Fruit fly (Drosophila melanogaster) whole organism, embryonic: ENCODE data around the gene Vta1.
A peak's percentile ranks its signal among the peaks of the same experiment; 100 is the strongest.

ENCODE experiments used
- ATbp ChIP-seq: fragments of 200-800 bp; sonication (Bioruptor generic); optimal IDR thresholded peaks from 2 replicates; lab custom pipeline; 2017; ENCODE audit warnings: missing biosample characterization, mild to moderate bottlenecking, missing genetic modification characterization, missing genetic modification reagents
- Bteb2 ChIP-seq: fragments of 200-800 bp; sonication (Bioruptor generic); optimal IDR thresholded peaks from 2 replicates; lab custom pipeline; 2016; ENCODE audit warnings: missing biosample characterization, missing genetic modification characterization
- CG10147 ChIP-seq: fragments of 200-800 bp; sonication (Bioruptor generic); optimal IDR thresholded peaks from 2 replicates; lab custom pipeline; 2019; ENCODE audit warnings: missing biosample characterization, mild to moderate bottlenecking, missing genetic modification characterization, moderate library complexity
- CG10462 ChIP-seq: fragments of 200-800 bp; sonication (Bioruptor generic); optimal IDR thresholded peaks from 2 replicates; lab custom pipeline; 2016; ENCODE audit warnings: missing biosample characterization, missing genetic modification characterization
- CG10543 ChIP-seq: fragments of 200-800 bp; sonication (Bioruptor generic); optimal IDR thresholded peaks from 3 replicates; lab custom pipeline; 2017; ENCODE audit warnings: missing biosample characterization, mild to moderate bottlenecking, missing genetic modification characterization, moderate library complexity
- CG13123 ChIP-seq: fragments of 200-800 bp; sonication (Bioruptor generic); optimal IDR thresholded peaks from 2 replicates; lab custom pipeline; 2016; ENCODE audit warnings: missing biosample characterization, missing genetic modification characterization
- CG1529 ChIP-seq: fragments of 200-800 bp; sonication (Bioruptor generic); optimal IDR thresholded peaks from 3 replicates; lab custom pipeline; 2018; ENCODE audit warnings: missing biosample characterization, missing genetic modification characterization
- CG17186 ChIP-seq: fragments of 200-800 bp; sonication (Bioruptor generic); optimal IDR thresholded peaks from 3 replicates; lab custom pipeline; 2017; ENCODE audit warnings: missing biosample characterization, missing genetic modification reagents, missing genetic modification characterization
- CG17359 ChIP-seq: fragments of 200-800 bp; sonication (Bioruptor generic); optimal IDR thresholded peaks from 3 replicates; lab custom pipeline; 2018; ENCODE audit warnings: missing biosample characterization, mild to moderate bottlenecking, missing genetic modification characterization, moderate library complexity
- CG1792 ChIP-seq: fragments of 200-800 bp; sonication (Bioruptor generic); optimal IDR thresholded peaks from 2 replicates; lab custom pipeline; 2016; ENCODE audit warnings: missing biosample characterization, missing genetic modification characterization
- CG18764 ChIP-seq: fragments of 200-800 bp; sonication (Bioruptor generic); optimal IDR thresholded peaks from 3 replicates; lab custom pipeline; 2016; ENCODE audit warnings: missing biosample characterization, missing genetic modification characterization
- CG2199 ChIP-seq: fragments of 200-800 bp; sonication (Bioruptor generic); IDR thresholded peaks from 3 replicates; pipeline ENCODE4 v1.3.6; 2022; ENCODE audit warnings: missing biosample characterization, missing genetic modification characterization
- CG2202 ChIP-seq: fragments of 200-800 bp; sonication (Bioruptor generic); optimal IDR thresholded peaks from 2 replicates; lab custom pipeline; 2018; ENCODE audit warnings: missing biosample characterization, mild to moderate bottlenecking, missing genetic modification characterization
- CG2875 ChIP-seq: fragments of 200-800 bp; sonication (Bioruptor generic); optimal IDR thresholded peaks from 2 replicates; lab custom pipeline; 2017; ENCODE audit warnings: missing biosample characterization, mild to moderate bottlenecking, missing genetic modification characterization, missing genetic modification reagents
- CG3838 ChIP-seq: fragments of 200-800 bp; sonication (Bioruptor generic); optimal IDR thresholded peaks from 3 replicates; lab custom pipeline; 2016; ENCODE audit warnings: missing biosample characterization, missing genetic modification characterization
- CG3995 ChIP-seq: fragments of 200-800 bp; sonication (Bioruptor generic); optimal IDR thresholded peaks from 3 replicates; lab custom pipeline; 2016; ENCODE audit warnings: missing biosample characterization, missing genetic modification characterization
- CG4617 ChIP-seq: fragments of 200-800 bp; sonication (Bioruptor generic); optimal IDR thresholded peaks from 3 replicates; lab custom pipeline; 2016; ENCODE audit warnings: missing biosample characterization, missing genetic modification characterization, borderline replicate concordance
- CG4854 ChIP-seq: fragments of 200-800 bp; sonication (Bioruptor generic); optimal IDR thresholded peaks from 2 replicates; lab custom pipeline; 2016; ENCODE audit warnings: missing biosample characterization, missing genetic modification characterization, inconsistent platforms
- CG6765 ChIP-seq: fragments of 200-800 bp; sonication (Bioruptor generic); optimal IDR thresholded peaks from 3 replicates; lab custom pipeline; 2017; ENCODE audit warnings: missing biosample characterization, mild to moderate bottlenecking, missing genetic modification characterization
- CG7786 ChIP-seq: fragments of 200-800 bp; sonication (Bioruptor generic); optimal IDR thresholded peaks from 2 replicates; lab custom pipeline; 2016; ENCODE audit warnings: missing biosample characterization, missing genetic modification characterization
- CG8388 ChIP-seq: fragments of 200-800 bp; sonication (Bioruptor generic); optimal IDR thresholded peaks from 2 replicates; lab custom pipeline; 2019; ENCODE audit warnings: missing biosample characterization, mild to moderate bottlenecking, missing genetic modification characterization, moderate library complexity
- CG9932 ChIP-seq: fragments of 200-800 bp; sonication (Bioruptor generic); IDR thresholded peaks from 2 replicates; pipeline ENCODE4 v1.3.6; 2022; ENCODE audit warnings: missing biosample characterization, missing genetic modification characterization
- CHES-1-like ChIP-seq: fragments of 200-800 bp; sonication (Bioruptor generic); optimal IDR thresholded peaks from 2 replicates; lab custom pipeline; 2016; ENCODE audit warnings: missing biosample characterization, missing genetic modification characterization
- Dek ChIP-seq: fragments of 200-800 bp; sonication (Bioruptor generic); optimal IDR thresholded peaks from 3 replicates; lab custom pipeline; 2019; ENCODE audit warnings: missing biosample characterization, mild to moderate bottlenecking, missing genetic modification characterization, moderate library complexity
- Dip3 ChIP-seq: fragments of 200-800 bp; sonication (Bioruptor generic); optimal IDR thresholded peaks from 3 replicates; lab custom pipeline; 2016; ENCODE audit warnings: missing biosample characterization, missing genetic modification characterization
- Doc3 ChIP-seq: fragments of 200-800 bp; sonication (Bioruptor generic); IDR thresholded peaks from 3 replicates; pipeline ENCODE4 v1.3.6; 2022; ENCODE audit warnings: missing biosample characterization, missing genetic modification characterization; ENCODE audit not compliant: partially characterized antibody
- E2f2 ChIP-seq: fragments of 200-800 bp; sonication (Bioruptor generic); IDR thresholded peaks from 2 replicates; pipeline ENCODE4 v1.3.6; 2022; ENCODE audit warnings: missing biosample characterization, missing genetic modification characterization
- Ets65A ChIP-seq: fragments of 200-800 bp; sonication (Bioruptor generic); peaks from one replicate; lab custom pipeline; 2016; ENCODE audit warnings: missing biosample characterization, missing genetic modification characterization
- Mes4 ChIP-seq: fragments of 200-800 bp; sonication (Bioruptor generic); optimal IDR thresholded peaks from 2 replicates; lab custom pipeline; 2016; ENCODE audit warnings: missing biosample characterization, missing genetic modification characterization
- Myb ChIP-seq: fragments of 200-800 bp; sonication (Bioruptor generic); optimal IDR thresholded peaks from 2 replicates; lab custom pipeline; 2016; ENCODE audit warnings: missing biosample characterization, missing genetic modification characterization
- NFAT ChIP-seq: fragments of 200-800 bp; sonication (Bioruptor generic); IDR thresholded peaks from 2 replicates; pipeline ENCODE4 v1.3.6; 2022; ENCODE audit warnings: missing biosample characterization, missing genetic modification characterization
- Opbp ChIP-seq: fragments of 200-800 bp; sonication (Bioruptor generic); IDR thresholded peaks from 3 replicates; pipeline ENCODE4 v1.3.6; 2022; ENCODE audit warnings: missing biosample characterization, missing genetic modification characterization; ENCODE audit not compliant: partially characterized antibody
- ap ChIP-seq: fragments of 200-800 bp; sonication (Bioruptor generic); IDR thresholded peaks from 2 replicates; pipeline ENCODE4 v1.3.6; 2022; ENCODE audit warnings: missing biosample characterization, missing genetic modification characterization
- cato ChIP-seq: fragments of 200-800 bp; sonication (Bioruptor generic); optimal IDR thresholded peaks from 2 replicates; lab custom pipeline; 2016; ENCODE audit warnings: missing biosample characterization, missing genetic modification characterization, borderline replicate concordance
- chn ChIP-seq: fragments of 200-800 bp; sonication (Bioruptor generic); optimal IDR thresholded peaks from 2 replicates; lab custom pipeline; 2016; ENCODE audit warnings: missing biosample characterization, missing genetic modification characterization
- dan ChIP-seq: fragments of 200-800 bp; sonication (Bioruptor generic); IDR thresholded peaks from 2 replicates; pipeline ENCODE4 v1.3.6; 2022; ENCODE audit warnings: missing biosample characterization, missing genetic modification characterization
- dati ChIP-seq: fragments of 200-800 bp; sonication (Bioruptor generic); IDR thresholded peaks from 2 replicates; pipeline ENCODE4 v1.3.6; 2022; ENCODE audit warnings: missing biosample characterization, missing genetic modification characterization
- h ChIP-seq: fragments of >200 bp; optimal IDR thresholded peaks from 2 replicates; lab custom pipeline; 2017
- her ChIP-seq: fragments of 200-800 bp; sonication (Bioruptor generic); optimal IDR thresholded peaks from 2 replicates; lab custom pipeline; 2016; ENCODE audit warnings: missing biosample characterization, missing genetic modification characterization
- lab ChIP-seq: fragments of 200-800 bp; sonication (Bioruptor generic); optimal IDR thresholded peaks from 3 replicates; lab custom pipeline; 2017; ENCODE audit warnings: missing biosample characterization, missing genetic modification characterization, mild to moderate bottlenecking, moderate library complexity, missing genetic modification reagents
- lola ChIP-seq, 3 experiments: fragments of >200 bp in 2 of 3; fragments of 200-800 bp in 1 of 3; sonication (Bioruptor generic) in 1 of 3; optimal IDR thresholded peaks; 2 replicates each; lab custom pipeline; 2017 to 2019; ENCODE audit warnings: missing biosample characterization in 3 of 3, missing genetic modification characterization in 3 of 3, mild to moderate bottlenecking in 1 of 3, moderate library complexity in 1 of 3
- maf-S ChIP-seq: fragments of 200-800 bp; sonication (Bioruptor generic); optimal IDR thresholded peaks from 2 replicates; lab custom pipeline; 2016; ENCODE audit warnings: missing biosample characterization, missing genetic modification characterization
- nau ChIP-seq: fragments of 200-800 bp; sonication (Bioruptor generic); optimal IDR thresholded peaks from 3 replicates; lab custom pipeline; 2017; ENCODE audit warnings: missing biosample characterization, mild to moderate bottlenecking, missing genetic modification characterization, missing genetic modification reagents
- nom ChIP-seq: fragments of 200-800 bp; sonication (Bioruptor generic); optimal IDR thresholded peaks from 2 replicates; lab custom pipeline; 2017; ENCODE audit warnings: missing biosample characterization, missing genetic modification characterization, mild to moderate bottlenecking, moderate library complexity, missing genetic modification reagents
- scrt ChIP-seq: fragments of 200-800 bp; sonication (Bioruptor generic); optimal IDR thresholded peaks from 2 replicates; lab custom pipeline; 2018; ENCODE audit warnings: missing biosample characterization, mild to moderate bottlenecking, missing genetic modification characterization, moderate library complexity
- tll ChIP-seq, 2 experiments: fragments of 200-800 bp in 1 of 2; fragments of >200 bp in 1 of 2; sonication (Bioruptor generic) in 1 of 2; optimal IDR thresholded peaks; 2 replicates each; lab custom pipeline; 2017 to 2019; ENCODE audit warnings: missing biosample characterization in 2 of 2, missing genetic modification characterization in 2 of 2, mild to moderate bottlenecking in 1 of 2, moderate library complexity in 1 of 2
- tup ChIP-seq: fragments of 200-800 bp; sonication (Bioruptor generic); optimal IDR thresholded peaks from 2 replicates; lab custom pipeline; 2016; ENCODE audit warnings: missing biosample characterization, mild to moderate bottlenecking, missing genetic modification characterization, moderate library complexity
- unc-4 ChIP-seq: fragments of 200-800 bp; sonication (Bioruptor generic); IDR thresholded peaks from 2 replicates; pipeline ENCODE4 v1.3.6; 2022; ENCODE audit warnings: missing biosample characterization, missing genetic modification characterization; ENCODE audit not compliant: partially characterized antibody
- vnd ChIP-seq: fragments of 200-800 bp; sonication (Bioruptor generic); IDR thresholded peaks from 3 replicates; pipeline ENCODE4 v1.3.6; 2022; ENCODE audit warnings: missing biosample characterization, missing genetic modification characterization; ENCODE audit not compliant: partially characterized antibody

The Vta1 gene

DNA sequence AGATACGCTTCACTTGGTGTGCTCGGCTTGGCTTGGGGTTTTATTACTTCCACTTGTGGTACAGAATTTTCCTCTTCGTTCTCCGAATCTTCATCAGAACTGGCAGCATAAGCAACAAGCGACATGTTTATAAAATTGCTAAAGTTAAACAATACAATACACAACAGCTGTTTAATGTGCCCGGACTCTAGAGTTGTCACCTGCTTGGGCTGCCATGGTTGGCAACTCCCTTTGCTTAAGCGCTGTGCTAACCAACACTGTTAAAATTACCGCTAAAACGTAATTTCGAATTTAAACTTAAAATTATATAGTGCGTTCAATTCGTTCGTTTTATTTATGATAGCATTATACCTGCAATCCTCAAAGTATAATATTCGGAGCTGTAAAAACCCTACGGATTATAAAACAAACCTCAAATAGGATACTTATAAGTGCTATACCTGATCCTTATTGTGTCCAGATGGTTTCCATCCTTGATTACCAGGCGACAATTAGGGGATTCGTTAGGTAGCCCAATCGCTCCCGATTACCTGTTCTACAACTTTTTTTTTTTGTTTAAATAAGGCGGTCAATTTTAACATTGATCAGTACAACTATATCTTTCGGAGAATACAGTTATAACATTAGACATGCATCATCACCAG lies 5.3 kb downstream of the Vta1 start, which contains the start of the genes CG17249 and Bro (continued):
- TF ChIP-seq CG9932 (GFP tag; lab: Robert Waterston, UW) (peak; percentile 68), CG8388 (peak; percentile 92), CG17359 (tag; lab: Kevin White, UChicago) (no peak), h (lab: Kevin White, UChicago) (no peak), CHES-1-like (GFP tag; lab: Kevin White, UChicago) (peak; percentile 55), CG3995 (GFP tag; lab: Kevin White, UChicago) (peak; percentile 5), tll (GFP tag; optimal IDR thresholded peaks at IDR 0.05; lab: Kevin White, UChicago) (no peak), CG4854 (GFP tag; lab: Kevin White, UChicago) (peak; percentile 94), ap (GFP tag; lab: Robert Waterston, UW) (no peak), E2f2 (peak; percentile 97), dati (no peak), CG2875 (GFP tag; lab: Kevin White, UChicago) (no peak), lab (GFP tag; lab: Kevin White, UChicago) (no peak), CG1792 (GFP tag; lab: Kevin White, UChicago) (peak; percentile 5), CG4617 (GFP tag; lab: Kevin White, UChicago) (peak; percentile 62), Dip3 (peak; percentile 45), chn (GFP tag; lab: Kevin White, UChicago) (peak; percentile 42), vnd (GFP tag; lab: Robert Waterston, UW) (0 out of 3 replicates have a peak, but pooled peaks have one; percentile 10), CG10147 (GFP tag; lab: Kevin White, UChicago) (no peak), her (GFP tag; lab: Kevin White, UChicago) (peak; percentile 50), CG18764 (GFP tag; lab: Kevin White, UChicago) (no peak), CG10462 (GFP tag; lab: Kevin White, UChicago) (peak; percentile 28), maf-S (GFP tag; lab: Kevin White, UChicago) (peak; percentile 32), Mes4 (GFP tag; lab: Kevin White, UChicago) (no peak), CG10543 (GFP tag; lab: Kevin White, UChicago) (no peak), Dek (tag; lab: Kevin White, UChicago) (no peak), Ets65A (GFP tag; lab: Kevin White, UChicago) (peak; percentile 74), ATbp (GFP tag; lab: Kevin White, UChicago) (no peak), CG2202 (no peak), CG17186 (GFP tag; lab: Kevin White, UChicago) (peak; percentile 49), CG7786 (GFP tag; lab: Kevin White, UChicago) (peak; percentile 59), dan (GFP tag; lab: Robert Waterston, UW) (no peak), Opbp (GFP tag; lab: Robert Waterston, UW) (peak; percentile 52; the same call in 1 of the 3 replicates), CG13123 (no peak), Myb (GFP tag; lab: Kevin White, UChicago) (peak; percentile 96), CG1529 (GFP tag; lab: Kevin White, UChicago) (no peak), unc-4 (GFP tag; lab: Robert Waterston, UW) (no peak), nau (GFP tag; lab: Kevin White, UChicago) (no peak), CG3838 (peak; percentile 53), CG6765 (GFP tag; lab: Kevin White, UChicago) (no peak), NFAT (peak; percentile 40; the same call in 1 of the 2 replicates), tup (GFP tag; lab: Kevin White, UChicago) (peak; percentile 14), nom (GFP tag; lab: Kevin White, UChicago) (no peak), Bteb2 (GFP tag; lab: Kevin White, UChicago) (peak; percentile 24), Doc3 (GFP tag; lab: Robert Waterston, UW) (0 out of 3 replicates have a peak, but pooled peaks have one; percentile 21), CG2199 (GFP tag; lab: Robert Waterston, UW) (no peak), cato (GFP tag; lab: Kevin White, UChicago) (no peak), scrt (GFP tag; lab: Kevin White, UChicago) (peak; percentile 62), lola (GFP tag; optimal IDR thresholded peaks at IDR 0.05; lab: Kevin White, UChicago) (no peak)
